Worm (Caenorhabditis elegans) whole organism, L1 larva: ENCODE data around the gene R02E12.5.

Source experiments
- aly-2 ChIP-seq: fragments of 150-350 bp; optimal IDR thresholded peaks from 2 replicates; lab custom pipeline; 2014; ENCODE audit warnings: missing biosample characterization, missing genetic modification characterization
- ama-1 ChIP-seq: fragments of 150-350 bp; optimal IDR thresholded peaks from 2 replicates; lab custom pipeline; 2014
- ces-1 ChIP-seq: fragments of 150-350 bp; optimal IDR thresholded peaks from 2 replicates; lab custom pipeline; 2014; ENCODE audit warnings: missing biosample characterization, missing genetic modification reagents, missing genetic modification characterization
- dpl-1 ChIP-seq, 3 experiments: fragments of 150-350 bp in 2 of 3; sonication (generic microtip) in 1 of 3; optimal IDR thresholded peaks; 2 replicates each; lab custom pipeline; 2014 to 2017; ENCODE audit warnings: missing biosample characterization in 3 of 3, missing genetic modification characterization in 3 of 3, missing genetic modification reagents in 3 of 3
- elt-2 ChIP-seq: sonication (generic microtip); optimal IDR thresholded peaks from 2 replicates; lab custom pipeline; 2016; ENCODE audit warnings: missing genetic modification characterization, mild to moderate bottlenecking, inconsistent platforms, missing compliant biosample characterization, missing genetic modification reagents
- lin-13 ChIP-seq: fragments of 150-350 bp; optimal IDR thresholded peaks from 2 replicates; lab custom pipeline; 2014; ENCODE audit warnings: missing biosample characterization, missing genetic modification reagents, missing genetic modification characterization
- lsy-2 ChIP-seq, 2 experiments: fragments of 150-350 bp; optimal IDR thresholded peaks; 2 replicates each; lab custom pipeline; 2014; ENCODE audit warnings: missing biosample characterization in 2 of 2, missing genetic modification characterization in 2 of 2
- nhr-11 ChIP-seq: fragments of 150-350 bp; optimal IDR thresholded peaks from 2 replicates; lab custom pipeline; 2014; ENCODE audit warnings: missing biosample characterization, missing genetic modification characterization
- nhr-237 ChIP-seq: fragments of 150-350 bp; optimal IDR thresholded peaks from 2 replicates; lab custom pipeline; 2014; ENCODE audit warnings: missing biosample characterization, missing genetic modification characterization
- nhr-28 ChIP-seq: fragments of 150-350 bp; optimal IDR thresholded peaks from 2 replicates; lab custom pipeline; 2014; ENCODE audit warnings: missing biosample characterization, missing genetic modification characterization
- snpc-4 ChIP-seq: fragments of 150-350 bp; optimal IDR thresholded peaks from 2 replicates; lab custom pipeline; 2014; ENCODE audit warnings: missing biosample characterization, missing genetic modification characterization
- unc-62 ChIP-seq: fragments of 150-350 bp; optimal IDR thresholded peaks from 2 replicates; lab custom pipeline; 2014; ENCODE audit warnings: missing biosample characterization, missing genetic modification reagents, missing genetic modification characterization

DNA sequence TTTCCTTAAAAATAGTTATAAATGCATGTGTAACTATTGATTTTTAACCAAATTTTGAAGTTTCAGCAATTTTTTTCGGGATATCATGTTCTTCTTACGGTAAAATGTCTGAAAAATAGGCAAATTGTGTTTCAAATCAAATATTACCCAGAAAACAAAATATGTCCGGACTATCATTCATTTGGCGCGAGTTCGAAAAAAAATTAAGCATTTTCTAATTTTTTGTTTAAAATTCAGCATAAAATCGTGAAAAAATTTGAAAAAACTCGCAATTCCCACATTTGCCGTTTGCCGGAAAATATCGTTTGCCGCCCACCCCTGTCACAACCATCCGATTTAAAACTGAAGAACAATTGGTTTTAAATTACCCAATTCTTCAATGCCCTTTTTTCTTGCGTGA is 5.5 kb upstream of the R02E12.5 start:
- TF ChIP-seq nhr-237 (tag; lab: Kevin White, UChicago): no peak
- no peak for TF ChIP-seq unc-62 (GFP tag; lab: Kevin White, UChicago)
- no peak for TF ChIP-seq nhr-28 (tag; lab: Kevin White, UChicago)
- no peak for TF ChIP-seq snpc-4 (tag; lab: Kevin White, UChicago)
- no peak for TF ChIP-seq ces-1 (GFP tag; lab: Kevin White, UChicago)
- TF ChIP-seq elt-2 (tag; lab: Kevin White, UChicago): no peak
- TF ChIP-seq lin-13 (GFP tag; lab: Kevin White, UChicago): no peak
- no peak for TF ChIP-seq aly-2
- no peak for TF ChIP-seq ama-1 (lab: Kevin White, UChicago)
- no peak for TF ChIP-seq nhr-11 (tag; lab: Kevin White, UChicago)
- TF ChIP-seq dpl-1 (GFP tag; optimal IDR thresholded peaks at IDR 0.05; lab: Kevin White, UChicago): no peak
- TF ChIP-seq lsy-2 (tag; optimal IDR thresholded peaks at IDR 0.05; lab: Kevin White, UChicago): no peak
